Fruit fly (Drosophila melanogaster) ovary, adult (tissue): Measurements from ENCODE around the gene CG17472.
A peak's percentile ranks its signal among the peaks of the same experiment; 100 is the strongest.

Experiments used
- CG17801 ChIP-seq: fragments of 200-800 bp; optimal IDR thresholded peaks from 2 replicates; lab custom pipeline; 2019; ENCODE audit warnings: missing biosample characterization, mild to moderate bottlenecking, missing genetic modification characterization, moderate library complexity; ENCODE audit not compliant: partially characterized antibody

Gene CG17472

DNA sequence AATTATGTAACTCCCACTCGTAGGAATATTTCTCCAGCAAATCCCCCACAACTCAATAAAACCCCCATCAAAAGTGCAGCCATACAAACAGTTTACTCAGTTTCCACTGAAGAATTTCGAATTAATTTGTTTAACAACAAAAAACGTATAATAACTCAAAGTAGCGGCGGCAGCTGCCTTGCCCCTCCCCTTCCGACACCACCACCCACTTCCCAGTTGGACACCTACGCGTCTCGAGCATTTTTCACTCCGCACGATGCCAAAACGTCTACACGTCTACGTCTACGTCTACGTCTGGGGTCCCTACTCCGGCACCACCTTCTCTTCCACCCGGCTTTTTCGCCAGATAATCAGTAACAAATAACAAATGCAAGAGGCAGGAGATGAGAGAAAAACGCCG lies 36.9 kb downstream of the CG17472 start:
- no peak for TF ChIP-seq CG17801 (GFP tag; lab: Kevin White, UChicago)

DNA sequence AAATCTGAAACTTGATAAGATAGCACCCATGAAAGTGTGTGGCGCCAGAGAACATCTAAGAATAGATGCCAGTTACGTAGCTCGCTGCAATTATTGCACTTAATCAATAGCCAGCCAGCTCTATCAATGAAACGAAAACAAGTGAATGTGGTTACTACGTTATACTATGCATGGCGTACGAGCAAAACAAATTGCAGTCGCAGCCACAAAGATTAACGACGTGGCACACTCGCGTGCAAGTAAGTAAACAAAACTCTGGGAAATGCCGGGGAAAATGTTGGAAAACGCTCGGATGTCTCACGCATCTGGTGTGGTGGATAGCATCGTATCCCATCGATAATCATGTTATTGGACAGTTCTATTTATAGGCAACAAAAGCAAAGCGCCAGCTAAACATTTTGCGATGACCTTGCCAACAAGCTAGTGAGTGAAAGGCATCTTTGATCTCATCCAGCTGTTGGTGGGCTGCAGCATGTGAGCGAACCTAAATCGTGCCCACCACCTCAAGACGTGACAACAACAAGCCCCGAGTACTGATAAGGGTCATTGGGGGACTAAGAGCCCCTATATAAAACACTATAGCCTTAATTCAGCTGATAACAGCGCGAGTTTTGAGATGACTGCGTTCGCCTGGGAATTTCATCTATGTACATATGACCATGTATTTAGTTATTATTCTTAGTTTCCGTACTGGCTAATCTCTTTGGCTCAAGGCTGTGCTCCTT lies 39.6 kb downstream of the CG17472 start:
- no peak for TF ChIP-seq CG17801 (GFP tag; lab: Kevin White, UChicago)

DNA sequence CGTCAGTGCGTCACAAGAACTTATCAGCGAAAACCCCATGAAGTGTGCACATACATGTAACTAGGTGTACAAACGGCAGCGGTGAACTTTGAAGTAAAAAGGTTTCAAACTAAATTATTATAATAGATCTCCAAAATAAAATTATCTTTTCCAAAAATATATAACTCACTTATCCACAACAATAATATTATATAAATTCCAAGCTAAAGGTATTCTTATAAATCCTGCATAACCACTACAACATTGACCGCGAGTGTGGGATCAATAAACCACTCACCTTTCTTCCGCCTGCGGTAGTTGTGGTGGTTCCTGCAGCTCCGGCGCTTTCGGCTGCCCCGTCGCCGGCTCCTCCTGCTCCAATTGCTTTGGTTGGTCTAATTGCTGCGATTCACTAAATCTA lies 40.4 kb downstream of the CG17472 start:
- TF ChIP-seq CG17801 (GFP tag; lab: Kevin White, UChicago) = no peak

DNA sequence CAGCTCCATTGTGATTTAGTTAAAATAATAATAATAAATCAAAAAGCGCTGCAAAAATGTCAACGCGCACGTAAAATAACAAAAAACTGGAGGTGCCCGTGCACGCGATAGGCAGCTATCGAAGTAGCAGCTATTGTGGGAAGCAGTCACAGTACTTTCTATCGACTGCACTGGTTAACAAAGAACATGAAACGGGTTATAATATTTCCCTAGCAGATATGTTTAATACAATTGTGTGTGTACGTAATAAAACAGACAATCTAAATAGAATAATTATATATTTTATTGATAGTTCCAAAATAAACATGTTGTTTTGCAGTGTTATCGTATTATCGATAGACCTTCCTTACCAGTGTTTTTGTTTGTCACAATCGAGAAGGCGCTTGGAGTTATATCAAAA lies 41.6 kb downstream of the CG17472 start, which contains the start of the genes CG31678 and IKKepsilon:
Gene CG31678 (minus strand): TSS at position 67 of the 400 bp plus-strand sequence.
Gene IKKepsilon (plus strand): TSS at position 171 of the 400 bp plus-strand sequence.
- peak; percentile 40 for TF ChIP-seq CG17801 (GFP tag; lab: Kevin White, UChicago)

DNA sequence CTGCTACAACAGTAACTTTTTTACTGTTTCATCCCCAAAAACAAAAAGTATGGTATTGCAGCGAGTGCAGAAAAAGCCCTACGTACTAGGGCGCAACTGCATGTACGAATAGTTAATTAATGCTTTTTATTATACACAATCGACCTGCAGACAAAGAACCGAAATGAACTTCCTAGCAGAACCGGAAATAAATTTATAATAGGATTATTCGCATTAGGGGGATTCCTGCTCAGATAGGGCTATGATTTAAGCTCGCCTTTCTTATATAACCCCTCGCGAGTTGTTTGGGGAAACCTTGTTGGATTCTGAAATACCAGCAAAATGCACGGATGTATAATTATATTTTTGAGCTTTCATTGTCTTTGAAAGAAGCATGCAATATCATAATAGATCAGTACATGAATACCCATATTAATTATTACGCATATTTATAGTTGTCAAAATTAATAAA lies 47.4 kb downstream of the CG17472 start, which contains the start of gene Cen:
Gene Cen (minus strand): TSS at position 199 of the 451 bp plus-strand sequence.
- peak; percentile 57 for TF ChIP-seq CG17801 (GFP tag; lab: Kevin White, UChicago)

DNA sequence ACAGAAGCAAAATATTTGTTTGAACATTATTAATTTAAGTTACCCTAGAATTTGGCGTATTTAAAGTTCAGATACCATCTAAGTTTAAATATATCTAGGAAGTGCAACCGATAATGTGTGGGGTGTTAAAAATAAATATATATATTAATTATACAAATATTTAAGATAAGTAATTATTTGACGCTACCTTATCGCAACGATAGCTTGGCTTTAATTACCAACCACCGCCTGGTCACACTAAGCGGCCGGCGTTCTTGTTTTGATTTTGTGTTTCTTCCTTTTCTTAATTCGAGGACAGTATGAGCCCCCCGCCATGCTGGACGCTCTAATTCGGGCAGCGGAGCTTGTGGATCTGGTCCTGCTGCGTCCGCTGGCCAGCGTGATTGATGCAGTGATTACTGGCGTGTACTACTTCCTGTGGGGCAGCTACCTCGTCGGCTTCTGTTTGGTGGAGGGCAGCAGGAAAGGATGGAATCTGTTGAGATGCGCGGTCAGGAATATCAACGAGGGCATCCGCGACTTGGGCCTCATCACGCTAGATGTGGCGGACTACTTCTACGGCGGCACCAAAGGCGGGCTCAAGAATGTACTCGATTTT lies 47.9 kb downstream of the CG17472 start, which contains the start of gene CG2617:
Gene CG2617 (plus strand): TSS at position 233 of the 598 bp plus-strand sequence.
- no peak for TF ChIP-seq CG17801 (GFP tag; lab: Kevin White, UChicago)
